Worm (Caenorhabditis elegans) whole organism, L3 larva: Measurements from ENCODE around the gene C55A1.7.

Experiments used
- ZK546.5 ChIP-seq: sonication (generic microtip); optimal IDR thresholded peaks from 2 replicates; lab custom pipeline; 2017; ENCODE audit warnings: missing biosample characterization, missing genetic modification characterization
- aly-2 ChIP-seq: fragments of 150-350 bp; optimal IDR thresholded peaks from 2 replicates; lab custom pipeline; 2014; ENCODE audit warnings: missing biosample characterization, missing genetic modification characterization
- ama-1 ChIP-seq: fragments of 150-350 bp; optimal IDR thresholded peaks from 2 replicates; lab custom pipeline; 2018
- ceh-28 ChIP-seq: fragments of 150-350 bp; optimal IDR thresholded peaks from 2 replicates; lab custom pipeline; 2014; ENCODE audit warnings: missing biosample characterization, missing genetic modification reagents, missing genetic modification characterization
- ceh-9 ChIP-seq: sonication (generic microtip); optimal IDR thresholded peaks from 2 replicates; lab custom pipeline; 2018; ENCODE audit warnings: missing biosample characterization, missing genetic modification characterization
- daf-12 ChIP-seq: fragments of 150-350 bp; optimal IDR thresholded peaks from 2 replicates; lab custom pipeline; 2014; ENCODE audit warnings: missing biosample characterization, missing genetic modification reagents, missing genetic modification characterization
- egl-27 ChIP-seq: sonication (generic microtip); optimal IDR thresholded peaks from 4 replicates; lab custom pipeline; 2017; ENCODE audit warnings: missing biosample characterization, missing genetic modification reagents, missing genetic modification characterization
- egl-5 ChIP-seq: fragments of 150-350 bp; optimal IDR thresholded peaks from 2 replicates; lab custom pipeline; 2017; ENCODE audit warnings: missing biosample characterization, missing genetic modification reagents, missing genetic modification characterization, inconsistent platforms
- elt-1 ChIP-seq: fragments of 150-350 bp; optimal IDR thresholded peaks from 2 replicates; lab custom pipeline; 2014; ENCODE audit warnings: missing biosample characterization, missing genetic modification characterization
- elt-3 ChIP-seq, 3 experiments: fragments of 150-350 bp in 1 of 3; sonication (generic microtip) in 2 of 3; optimal IDR thresholded peaks; 2 replicates in 2 of 3; 4 replicates in 1 of 3; lab custom pipeline; 2014 to 2017; ENCODE audit warnings: missing biosample characterization in 3 of 3, missing genetic modification characterization in 3 of 3
- eor-1 ChIP-seq, 2 experiments: fragments of 150-350 bp; optimal IDR thresholded peaks; 2 replicates each; lab custom pipeline; 2014 to 2018; ENCODE audit warnings: missing biosample characterization in 2 of 2, missing genetic modification characterization in 2 of 2
- fkh-10 ChIP-seq: sonication (generic microtip); optimal IDR thresholded peaks from 2 replicates; lab custom pipeline; 2017; ENCODE audit warnings: missing biosample characterization, missing genetic modification reagents, missing genetic modification characterization
- jun-1 ChIP-seq: fragments of 150-350 bp; optimal IDR thresholded peaks from 2 replicates; lab custom pipeline; 2014; ENCODE audit warnings: missing biosample characterization, missing genetic modification reagents, missing genetic modification characterization
- lin-15B ChIP-seq: fragments of 150-350 bp; optimal IDR thresholded peaks from 2 replicates; lab custom pipeline; 2014; ENCODE audit warnings: missing biosample characterization, missing genetic modification characterization
- lin-39 ChIP-seq: fragments of 150-350 bp; optimal IDR thresholded peaks from 2 replicates; lab custom pipeline; 2018; ENCODE audit warnings: missing biosample characterization, missing genetic modification reagents, missing genetic modification characterization
- lsy-12 ChIP-seq: sonication (generic microtip); optimal IDR thresholded peaks from 2 replicates; lab custom pipeline; 2016; ENCODE audit warnings: mild to moderate bottlenecking, missing genetic modification characterization, missing compliant biosample characterization
- mdl-1 ChIP-seq: fragments of 150-350 bp; optimal IDR thresholded peaks from 2 replicates; lab custom pipeline; 2014; ENCODE audit warnings: missing biosample characterization, missing genetic modification characterization
- nfya-1 ChIP-seq: sonication (generic microtip); optimal IDR thresholded peaks from 2 replicates; lab custom pipeline; 2017; ENCODE audit warnings: missing genetic modification characterization, mild to moderate bottlenecking, missing compliant biosample characterization, antibody characterized with exemption, moderate library complexity; ENCODE audit not compliant: insufficient read depth
- nhr-11 ChIP-seq: fragments of 150-350 bp; optimal IDR thresholded peaks from 2 replicates; lab custom pipeline; 2014; ENCODE audit warnings: missing biosample characterization, missing genetic modification characterization
- nhr-12 ChIP-seq: fragments of 150-350 bp; optimal IDR thresholded peaks from 2 replicates; lab custom pipeline; 2014; ENCODE audit warnings: missing biosample characterization, missing genetic modification characterization
- nhr-23 ChIP-seq: fragments of 150-350 bp; optimal IDR thresholded peaks from 2 replicates; lab custom pipeline; 2014; ENCODE audit warnings: missing biosample characterization, missing genetic modification reagents, missing genetic modification characterization
- nhr-237 ChIP-seq: fragments of 150-350 bp; optimal IDR thresholded peaks from 2 replicates; lab custom pipeline; 2014; ENCODE audit warnings: missing biosample characterization, missing genetic modification characterization
- nhr-43 ChIP-seq: sonication (generic microtip); optimal IDR thresholded peaks from 2 replicates; lab custom pipeline; 2016; ENCODE audit warnings: mild to moderate bottlenecking, missing genetic modification characterization, missing compliant biosample characterization; ENCODE audit not compliant: poor library complexity, severe bottlenecking
- nhr-76 ChIP-seq: fragments of 150-350 bp; sonication (generic microtip); optimal IDR thresholded peaks from 5 replicates; lab custom pipeline; 2014; ENCODE audit warnings: missing biosample characterization, missing genetic modification characterization
- nhr-77 ChIP-seq: fragments of 150-350 bp; optimal IDR thresholded peaks from 2 replicates; lab custom pipeline; 2014; ENCODE audit warnings: missing biosample characterization, missing genetic modification characterization
- pha-4 ChIP-seq: fragments of 150-350 bp; optimal IDR thresholded peaks from 2 replicates; lab custom pipeline; 2014; ENCODE audit warnings: missing biosample characterization, missing genetic modification reagents, missing genetic modification characterization
- sea-2 ChIP-seq: fragments of 150-350 bp; sonication (generic microtip); optimal IDR thresholded peaks from 4 replicates; lab custom pipeline; 2014; ENCODE audit warnings: missing biosample characterization, missing genetic modification reagents, missing genetic modification characterization
- snpc-4 ChIP-seq: fragments of 150-350 bp; optimal IDR thresholded peaks from 2 replicates; lab custom pipeline; 2014; ENCODE audit warnings: missing biosample characterization, missing genetic modification characterization
- tbx-2 ChIP-seq: sonication (generic microtip); optimal IDR thresholded peaks from 2 replicates; lab custom pipeline; 2016; ENCODE audit warnings: mild to moderate bottlenecking, missing genetic modification characterization, missing compliant biosample characterization
- unc-39 ChIP-seq: sonication (generic microtip); optimal IDR thresholded peaks from 4 replicates; lab custom pipeline; 2017; ENCODE audit warnings: missing biosample characterization, missing genetic modification characterization
- zag-1 ChIP-seq: fragments of 150-350 bp; optimal IDR thresholded peaks from 2 replicates; lab custom pipeline; 2014; ENCODE audit warnings: missing biosample characterization, missing genetic modification characterization

Gene C55A1.7

ce11 chrV:15647536-15648085 is at the start of gene C55A1.7, which contains the start of gene C55A1.6:
Gene C55A1.7 (minus strand): TSS chrV:15647636.
Gene C55A1.6 (plus strand): TSS chrV:15648035.
- peak; percentile 58 for TF ChIP-seq pha-4 (tag; lab: Kevin White, UChicago)

DNA sequence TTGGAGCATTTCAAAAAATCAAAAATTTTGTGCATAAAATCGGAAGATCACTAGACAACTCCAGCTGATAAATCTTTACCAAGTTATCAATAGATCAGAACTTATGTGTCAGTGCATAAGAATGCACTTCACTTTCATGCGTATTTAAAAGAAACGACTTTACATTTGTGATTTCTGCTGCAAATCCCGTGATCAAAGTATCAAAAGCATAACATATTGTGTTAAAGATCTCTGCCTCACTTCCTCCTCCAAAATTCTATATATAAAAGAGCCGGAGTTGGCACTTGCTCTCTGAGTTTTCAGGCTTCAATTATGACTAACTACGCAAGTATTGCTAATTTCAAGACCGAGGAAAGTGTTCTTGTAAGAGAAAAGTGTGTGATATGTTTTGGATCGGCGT is 46.2 kb upstream of the C55A1.7 start, which contains the start of gene nhr-198:
Gene nhr-198 (plus strand): TSS at position 313 of the 400 bp plus-strand sequence.
- TF ChIP-seq nhr-12 (no peak), mdl-1 (tag; lab: Kevin White, UChicago) (no peak), nhr-11 (tag; lab: Kevin White, UChicago) (no peak), fkh-10 (GFP tag; lab: Kevin White, UChicago) (no peak), eor-1 (tag; optimal IDR thresholded peaks at IDR 0.05; lab: Kevin White, UChicago) (no peak), lin-39 (tag; lab: Kevin White, UChicago) (no peak), daf-12 (no peak), elt-3 (tag; optimal IDR thresholded peaks at IDR 0.05; lab: Kevin White, UChicago) (no peak), lin-15B (tag; lab: Kevin White, UChicago) (no peak), lsy-12 (no peak), snpc-4 (tag; lab: Kevin White, UChicago) (no peak)

DNA sequence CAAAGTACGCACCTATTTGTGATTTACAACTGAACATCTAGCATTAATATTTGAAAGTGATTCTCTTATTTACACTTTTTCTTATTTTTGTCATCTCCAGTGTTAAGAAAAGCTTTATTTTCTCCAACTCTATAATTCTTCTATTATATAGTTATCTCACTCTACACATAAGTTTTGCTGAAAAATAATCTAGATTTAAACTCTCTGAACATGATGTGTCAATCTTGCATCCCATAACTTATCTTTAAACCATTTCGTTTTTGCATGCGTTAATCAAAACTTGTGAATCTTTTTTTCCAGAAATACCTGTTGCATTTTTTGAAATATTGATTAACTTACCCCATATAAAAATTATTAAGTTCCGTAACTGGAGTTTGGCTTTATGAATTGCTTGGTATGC is 42.5 kb upstream of the C55A1.7 start, which contains the start of gene nhr-268:
Gene nhr-268 (plus strand): TSS at position 301 of the 400 bp plus-strand sequence.
- TF ChIP-seq fkh-10 (GFP tag; lab: Kevin White, UChicago), result no peak
- no peak for TF ChIP-seq nfya-1 (tag; lab: Kevin White, UChicago)
- no peak for TF ChIP-seq nhr-77 (tag; lab: Kevin White, UChicago)
- no peak for TF ChIP-seq jun-1 (tag; lab: Kevin White, UChicago)
- no peak for TF ChIP-seq aly-2 (tag; lab: Kevin White, UChicago)
- TF ChIP-seq sea-2 (GFP tag; lab: Kevin White, UChicago), result no peak

DNA sequence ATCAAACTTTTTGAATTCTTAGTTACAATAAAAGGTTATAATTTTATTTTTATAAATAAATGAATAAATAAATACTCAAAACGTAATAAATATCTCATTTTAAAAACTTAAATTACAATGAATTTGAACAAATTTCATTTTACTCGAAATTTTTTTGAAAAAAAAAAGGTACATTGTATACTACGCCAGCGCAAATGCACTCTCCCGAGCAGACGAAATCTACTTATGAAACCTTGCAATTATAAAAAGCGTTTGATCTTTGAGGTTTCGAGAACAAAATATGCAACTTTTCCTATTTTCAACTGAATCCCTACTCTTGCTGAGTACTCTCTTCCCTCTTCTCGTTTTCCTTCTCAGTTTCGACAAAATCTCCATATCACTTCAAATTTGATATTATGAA is 40.2 kb upstream of the C55A1.7 start, which contains the start of gene nhr-197:
Gene nhr-197 (plus strand): TSS at position 301 of the 400 bp plus-strand sequence.
- TF ChIP-seq nhr-237 (tag; lab: Kevin White, UChicago) (no peak), nhr-77 (tag; lab: Kevin White, UChicago) (no peak), lin-15B (tag; lab: Kevin White, UChicago) (no peak), ZK546.5 (tag; lab: Kevin White, UChicago) (no peak), unc-39 (no peak), daf-12 (no peak), fkh-10 (GFP tag; lab: Kevin White, UChicago) (no peak), elt-1 (tag; lab: Kevin White, UChicago) (no peak), jun-1 (tag; lab: Kevin White, UChicago) (no peak), snpc-4 (tag; lab: Kevin White, UChicago) (no peak), ceh-9 (tag; lab: Kevin White, UChicago) (no peak), zag-1 (tag; lab: Kevin White, UChicago) (no peak), nhr-43 (tag; lab: Kevin White, UChicago) (no peak)

DNA sequence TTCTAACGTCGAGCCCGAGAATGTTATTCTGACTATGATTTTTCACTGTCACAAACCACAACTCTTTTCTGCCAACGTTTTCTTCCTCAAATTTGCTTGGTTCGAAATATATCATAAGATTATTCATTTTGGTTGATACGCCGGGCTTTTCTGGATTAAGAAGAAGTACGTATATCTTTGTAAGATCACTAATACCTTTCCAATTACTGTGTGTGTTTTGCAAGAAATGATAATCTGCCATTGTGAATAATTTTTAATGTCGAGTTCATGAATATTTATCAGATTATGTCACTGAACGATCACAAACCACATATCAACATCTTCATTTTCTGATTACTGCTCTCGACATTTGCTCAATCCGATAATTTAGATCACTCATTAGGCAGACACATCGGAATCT is 38.2 kb upstream of the C55A1.7 start, which contains the start of gene nhr-196:
Gene nhr-196 (plus strand): TSS at position 118 of the 400 bp plus-strand sequence.
- no peak for TF ChIP-seq lin-39 (tag; lab: Kevin White, UChicago)
- TF ChIP-seq daf-12, result no peak
- no peak for TF ChIP-seq nhr-76 (tag; lab: Kevin White, UChicago)
- no peak for TF ChIP-seq sea-2 (GFP tag; lab: Kevin White, UChicago)
- TF ChIP-seq tbx-2 (tag; lab: Kevin White, UChicago), result no peak
- no peak for TF ChIP-seq nhr-23
- TF ChIP-seq nhr-11 (tag; lab: Kevin White, UChicago), result no peak
- TF ChIP-seq aly-2 (tag; lab: Kevin White, UChicago), result no peak
- no peak for TF ChIP-seq ceh-28 (tag; lab: Kevin White, UChicago)
- TF ChIP-seq ceh-9 (tag; lab: Kevin White, UChicago), result no peak
- TF ChIP-seq egl-5 (tag; lab: Kevin White, UChicago), result no peak
- TF ChIP-seq nhr-43 (tag; lab: Kevin White, UChicago), result no peak
- no peak for TF ChIP-seq pha-4 (tag; lab: Kevin White, UChicago)
- no peak for TF ChIP-seq egl-27 (tag; lab: Kevin White, UChicago)
- TF ChIP-seq ama-1 (lab: Kevin White, UChicago), result no peak
- TF ChIP-seq elt-1 (tag; lab: Kevin White, UChicago), result no peak
